Worm (Caenorhabditis elegans): Measurements from ENCODE around the gene mboa-2.

DNA sequence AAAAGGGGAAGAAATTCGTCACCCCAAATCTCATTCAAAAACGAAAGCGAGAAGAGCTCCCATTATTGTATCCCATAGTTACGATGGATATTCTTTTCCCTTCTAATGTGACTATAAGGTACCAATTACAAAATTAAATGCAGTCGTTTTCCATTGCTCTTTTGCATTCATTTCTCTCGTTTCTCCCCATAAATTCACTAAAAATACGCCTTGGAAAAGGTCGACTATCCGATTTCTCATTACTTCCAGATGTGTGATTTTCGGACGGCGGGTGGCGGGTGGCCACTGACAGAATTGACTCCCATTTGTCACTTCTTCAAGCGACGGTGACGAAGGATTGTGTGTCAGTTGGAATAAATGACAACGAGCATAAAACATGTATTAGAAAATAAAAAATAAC, 11.2 kb upstream of the mboa-2 start:
- TF ChIP-seq hmbx-1 (tag; optimal IDR thresholded peaks at IDR 0.05) (no peak), hnd-1 (tag; optimal IDR thresholded peaks at IDR 0.05) (no peak)
